Worm (Caenorhabditis elegans) whole organism, mixed stage, embryonic: ENCODE measurements around the gene cyd-1.

Source experiments
- elt-3 ChIP-seq: fragments of 150-350 bp; optimal IDR thresholded peaks from 2 replicates; lab custom pipeline; 2014; ENCODE audit warnings: missing biosample characterization, missing genetic modification characterization
- lsy-2 ChIP-seq: fragments of 150-350 bp; optimal IDR thresholded peaks from 2 replicates; lab custom pipeline; 2014; ENCODE audit warnings: missing biosample characterization, missing genetic modification characterization
- mep-1 ChIP-seq: fragments of 150-350 bp; optimal IDR thresholded peaks from 2 replicates; lab custom pipeline; 2017; ENCODE audit warnings: missing biosample characterization, missing genetic modification reagents, missing genetic modification characterization, inconsistent platforms

ce11 chrII:13030051-13030437 lies 49.7 kb downstream of the cyd-1 start:
- TF ChIP-seq elt-3 (tag; lab: Kevin White, UChicago), result no peak
- TF ChIP-seq lsy-2 (tag; lab: Kevin White, UChicago), result no peak
- TF ChIP-seq mep-1 (tag; lab: Kevin White, UChicago), result no peak
